Worm (Caenorhabditis elegans) whole organism, late embryonic: Measurements from ENCODE around the gene clc-26.

Source experiments
- F13H6.1 ChIP-seq: sonication (generic microtip); optimal IDR thresholded peaks from 2 replicates; lab custom pipeline; 2016; ENCODE audit warnings: missing genetic modification characterization, missing compliant biosample characterization
- dmd-4 ChIP-seq: sonication (generic microtip); optimal IDR thresholded peaks from 2 replicates; lab custom pipeline; 2016; ENCODE audit warnings: borderline replicate concordance, missing genetic modification characterization, missing compliant biosample characterization
- elt-2 ChIP-seq: sonication (generic microtip); optimal IDR thresholded peaks from 2 replicates; lab custom pipeline; 2016; ENCODE audit warnings: missing genetic modification reagents, missing genetic modification characterization, missing compliant biosample characterization
- nhr-11 ChIP-seq: fragments of 150-350 bp; optimal IDR thresholded peaks from 2 replicates; lab custom pipeline; 2014; ENCODE audit warnings: missing biosample characterization, missing genetic modification characterization
- syd-9 ChIP-seq: sonication (generic microtip); optimal IDR thresholded peaks from 2 replicates; lab custom pipeline; 2016; ENCODE audit warnings: mild to moderate bottlenecking, missing genetic modification characterization, moderate library complexity, missing compliant biosample characterization
- unc-55 ChIP-seq: sonication (generic microtip); optimal IDR thresholded peaks from 2 replicates; lab custom pipeline; 2017; ENCODE audit warnings: missing biosample characterization, missing genetic modification reagents, missing genetic modification characterization

DNA sequence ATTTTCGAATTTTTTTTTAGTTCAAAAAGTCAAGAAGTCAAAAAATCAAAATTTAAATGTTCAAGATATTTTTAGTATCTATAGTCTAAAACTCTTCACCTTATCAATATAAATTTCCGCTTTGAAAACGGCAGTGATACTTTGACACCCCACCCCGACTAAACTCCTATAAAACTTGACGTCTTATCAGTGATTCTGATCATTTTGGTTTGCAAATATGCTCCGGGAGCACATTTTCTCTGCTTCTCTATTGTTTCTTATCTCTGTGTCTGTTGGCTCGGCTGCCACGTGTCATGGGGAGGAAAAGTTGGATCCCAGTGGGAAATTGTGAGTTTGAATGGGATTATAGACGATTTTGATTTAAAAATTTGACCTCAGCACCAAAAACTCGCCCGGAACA is 28.4 kb downstream of the clc-26 start, which contains the start of gene clec-150:
- TF ChIP-seq dmd-4 (tag; lab: Kevin White, UChicago): no peak
- no peak for TF ChIP-seq unc-55 (GFP tag; lab: Kevin White, UChicago)
- TF ChIP-seq F13H6.1 (tag; lab: Kevin White, UChicago): no peak
- no peak for TF ChIP-seq syd-9 (tag; lab: Kevin White, UChicago)
- no peak for TF ChIP-seq nhr-11
- TF ChIP-seq elt-2 (tag; lab: Kevin White, UChicago): peak; percentile 56
